Fruit fly (Drosophila melanogaster) whole organism, adult: ENCODE results near the gene Pxd.

Source experiments
- Hr96 ChIP-seq: fragments of 200-800 bp; sonication (Bioruptor generic); optimal IDR thresholded peaks from 2 replicates; lab custom pipeline; 2016; ENCODE audit warnings: missing biosample characterization, missing genetic modification characterization
- bab1 ChIP-seq: fragments of 200-800 bp; sonication (Bioruptor generic); optimal IDR thresholded peaks from 3 replicates; lab custom pipeline; 2019; ENCODE audit warnings: missing biosample characterization, mild to moderate bottlenecking, missing genetic modification characterization, moderate library complexity

dm6 chr3R:16972136-16972535, 42.2 kb upstream of the Pxd start, which contains the start of gene Abd-B:
- no peak for TF ChIP-seq bab1 (GFP tag; lab: Kevin White, UChicago)
- TF ChIP-seq Hr96 (GFP tag; lab: Kevin White, UChicago) = no peak
